Fruit fly (Drosophila melanogaster) whole organism: Measurements from ENCODE around the gene CG32037.

Experiments used
- CG8478 ChIP-seq: fragments of >200 bp; optimal IDR thresholded peaks from 2 replicates; lab custom pipeline; 2018; ENCODE audit warnings: inconsistent platforms
- Dll ChIP-seq: fragments of >200 bp; optimal IDR thresholded peaks from 2 replicates; lab custom pipeline; 2017
- pan ChIP-seq: fragments of >200 bp; optimal IDR thresholded peaks from 2 replicates; lab custom pipeline; 2017
- usp ChIP-seq: fragments of >200 bp; optimal IDR thresholded peaks from 2 replicates; lab custom pipeline; 2017; ENCODE audit warnings: missing biosample characterization, missing genetic modification characterization, mixed read lengths

- TF ChIP-seq Dll (lab: Kevin White, UChicago), result no peak
- no peak for TF ChIP-seq pan (lab: Kevin White, UChicago)
- TF ChIP-seq usp (GFP tag; lab: Kevin White, UChicago), result no peak
- no peak for TF ChIP-seq CG8478 (lab: Kevin White, UChicago)
Observed at dm6 chr3L:9447239-9447777, 44.7 kb downstream of the CG32037 start.
